Worm (Caenorhabditis elegans): ENCODE data around the gene ceh-88.

DNA sequence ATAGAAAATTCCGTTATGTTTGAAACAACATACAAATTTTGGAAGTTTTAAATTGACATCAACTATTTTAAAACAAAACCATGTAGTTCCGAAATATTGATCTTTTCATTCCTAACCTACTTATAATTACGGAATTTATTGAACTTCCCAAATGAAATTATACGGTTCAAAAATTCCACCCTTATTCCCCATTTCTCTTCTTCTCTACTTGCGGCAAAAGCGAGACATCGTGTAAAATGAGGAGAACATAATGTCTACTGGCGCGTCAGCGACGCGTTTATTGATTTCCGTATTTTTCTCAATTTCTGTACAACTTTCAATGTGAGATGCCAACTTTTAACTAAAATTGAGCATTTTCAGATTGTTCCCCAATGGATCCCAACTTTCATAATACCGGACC, at the start of gene ceh-88:
- TF ChIP-seq nhr-77 (tag; optimal IDR thresholded peaks at IDR 0.05) (no peak), snpc-4 (tag; optimal IDR thresholded peaks at IDR 0.05) (no peak), unc-62 (GFP tag; optimal IDR thresholded peaks at IDR 0.05) (no peak), ama-1 (optimal IDR thresholded peaks at IDR 0.05) (no peak), ztf-1 (GFP tag; conservative IDR thresholded peaks at IDR 0.05) (no peak), nhr-25 (tag; optimal IDR thresholded peaks at IDR 0.05) (no peak), egl-27 (tag; optimal IDR thresholded peaks at IDR 0.05) (no peak), mdl-1 (tag; optimal IDR thresholded peaks at IDR 0.05) (no peak), crh-2 (tag; optimal IDR thresholded peaks at IDR 0.05) (no peak), nhr-237 (tag; optimal IDR thresholded peaks at IDR 0.05) (no peak)
